Worm (Caenorhabditis elegans) whole organism, L1 larva: ENCODE results near the gene wrt-9.
A peak's percentile ranks its signal among the peaks of the same experiment; 100 is the strongest.

Experiments
- C04F5.9 ChIP-seq: sonication (generic microtip); optimal IDR thresholded peaks from 2 replicates; lab custom pipeline; 2016; ENCODE audit warnings: missing genetic modification characterization, missing compliant biosample characterization
- Y116A8C.19 ChIP-seq: sonication (generic microtip); optimal IDR thresholded peaks from 2 replicates; lab custom pipeline; 2016; ENCODE audit warnings: missing compliant biosample characterization, missing genetic modification characterization, borderline replicate concordance
- aha-1 ChIP-seq: fragments of 150-350 bp; optimal IDR thresholded peaks from 2 replicates; lab custom pipeline; 2014; ENCODE audit warnings: missing biosample characterization, missing genetic modification characterization
- ama-1 ChIP-seq: fragments of 150-350 bp; optimal IDR thresholded peaks from 2 replicates; lab custom pipeline; 2014
- blmp-1 ChIP-seq: fragments of 150-350 bp; optimal IDR thresholded peaks from 2 replicates; lab custom pipeline; 2014; ENCODE audit warnings: missing biosample characterization, missing genetic modification characterization
- ceh-88 ChIP-seq: fragments of 200-800 bp; sonication (Bioruptor generic); IDR thresholded peaks from 2 replicates; pipeline ENCODE4 v1.3.6; 2022; ENCODE audit warnings: missing genetic modification characterization, missing compliant biosample characterization
- ces-1 ChIP-seq: fragments of 150-350 bp; optimal IDR thresholded peaks from 2 replicates; lab custom pipeline; 2014; ENCODE audit warnings: missing biosample characterization, missing genetic modification reagents, missing genetic modification characterization
- dpl-1 ChIP-seq, 3 experiments: fragments of 150-350 bp in 2 of 3; sonication (generic microtip) in 1 of 3; optimal IDR thresholded peaks; 2 replicates each; lab custom pipeline; 2014 to 2017; ENCODE audit warnings: missing biosample characterization in 3 of 3, missing genetic modification characterization in 3 of 3, missing genetic modification reagents in 3 of 3
- egl-27 ChIP-seq, 2 experiments: fragments of 150-350 bp in 1 of 2; sonication (generic microtip); optimal IDR thresholded peaks; 3 replicates each; lab custom pipeline; 2017 to 2018; ENCODE audit warnings: missing biosample characterization in 2 of 2, missing genetic modification characterization in 2 of 2, missing genetic modification reagents in 2 of 2
- ets-5 ChIP-seq: fragments of 200-800 bp; sonication (Bioruptor generic); IDR thresholded peaks from 2 replicates; pipeline ENCODE4 v1.3.6; 2022; ENCODE audit warnings: missing genetic modification characterization, missing compliant biosample characterization
- fkh-10 ChIP-seq: sonication (generic microtip); optimal IDR thresholded peaks from 2 replicates; lab custom pipeline; 2017; ENCODE audit warnings: missing biosample characterization, missing genetic modification reagents, missing genetic modification characterization
- fkh-8 ChIP-seq: sonication (generic microtip); optimal IDR thresholded peaks from 2 replicates; lab custom pipeline; 2016; ENCODE audit warnings: mild to moderate bottlenecking, missing genetic modification characterization, missing compliant biosample characterization
- hlh-17 ChIP-seq: fragments of 200-800 bp; sonication (Bioruptor generic); optimal IDR thresholded peaks from 2 replicates; lab custom pipeline; 2018; ENCODE audit warnings: missing genetic modification characterization, mild to moderate bottlenecking, missing compliant biosample characterization, moderate library complexity, borderline replicate concordance
- lin-14 ChIP-seq: fragments of 200-800 bp; sonication (Bioruptor generic); optimal IDR thresholded peaks from 2 replicates; lab custom pipeline; 2018; ENCODE audit warnings: mild to moderate bottlenecking, missing genetic modification characterization, moderate library complexity, missing compliant biosample characterization
- lin-35 ChIP-seq, 2 experiments: fragments of 150-350 bp; optimal IDR thresholded peaks; 2 replicates each; lab custom pipeline; 2014; ENCODE audit warnings: missing biosample characterization in 2 of 2, missing genetic modification characterization in 2 of 2, missing genetic modification reagents in 2 of 2
- lir-3 ChIP-seq: sonication (generic microtip); optimal IDR thresholded peaks from 2 replicates; lab custom pipeline; 2016; ENCODE audit warnings: mild to moderate bottlenecking, missing genetic modification characterization, moderate library complexity, missing compliant biosample characterization; ENCODE audit not compliant: poor library complexity
- mdl-1 ChIP-seq, 2 experiments: fragments of 150-350 bp; optimal IDR thresholded peaks; 2 replicates each; lab custom pipeline; 2014 to 2017; ENCODE audit warnings: missing biosample characterization in 2 of 2, missing genetic modification characterization in 2 of 2, inconsistent platforms in 1 of 2
- nhr-11 ChIP-seq: fragments of 150-350 bp; optimal IDR thresholded peaks from 2 replicates; lab custom pipeline; 2014; ENCODE audit warnings: missing biosample characterization, missing genetic modification characterization
- nhr-12 ChIP-seq: sonication (generic microtip); optimal IDR thresholded peaks from 2 replicates; lab custom pipeline; 2017; ENCODE audit warnings: missing biosample characterization, missing genetic modification characterization
- nhr-20 ChIP-seq: sonication (generic microtip); optimal IDR thresholded peaks from 2 replicates; lab custom pipeline; 2016; ENCODE audit warnings: mild to moderate bottlenecking, missing genetic modification characterization, missing compliant biosample characterization
- nhr-237 ChIP-seq: fragments of 150-350 bp; optimal IDR thresholded peaks from 2 replicates; lab custom pipeline; 2014; ENCODE audit warnings: missing biosample characterization, missing genetic modification characterization
- nhr-47 ChIP-seq: sonication (generic microtip); optimal IDR thresholded peaks from 2 replicates; lab custom pipeline; 2016; ENCODE audit warnings: mild to moderate bottlenecking, missing genetic modification characterization, moderate library complexity, missing compliant biosample characterization
- nhr-90 ChIP-seq: sonication (generic microtip); optimal IDR thresholded peaks from 2 replicates; lab custom pipeline; 2016; ENCODE audit warnings: mild to moderate bottlenecking, missing genetic modification characterization, missing compliant biosample characterization; ENCODE audit not compliant: poor library complexity
- pag-3 ChIP-seq: sonication (generic microtip); optimal IDR thresholded peaks from 2 replicates; lab custom pipeline; 2017; ENCODE audit warnings: missing genetic modification characterization, mild to moderate bottlenecking, missing compliant biosample characterization, antibody characterized with exemption, borderline replicate concordance; ENCODE audit not compliant: insufficient read depth
- pqm-1 ChIP-seq: sonication (generic microtip); optimal IDR thresholded peaks from 3 replicates; lab custom pipeline; 2017; ENCODE audit warnings: missing biosample characterization, missing genetic modification characterization
- sup-37 ChIP-seq: fragments of 200-800 bp; sonication (Bioruptor generic); optimal IDR thresholded peaks from 2 replicates; lab custom pipeline; 2018; ENCODE audit warnings: mild to moderate bottlenecking, missing genetic modification characterization, missing compliant biosample characterization
- unc-130 ChIP-seq: fragments of 150-350 bp; optimal IDR thresholded peaks from 2 replicates; lab custom pipeline; 2017; ENCODE audit warnings: missing biosample characterization, missing genetic modification characterization, inconsistent platforms
- unc-98 ChIP-seq: fragments of 200-800 bp; sonication (Bioruptor generic); IDR thresholded peaks from 2 replicates; pipeline ENCODE4 v1.3.6; 2022; ENCODE audit warnings: missing genetic modification characterization, missing compliant biosample characterization
- zag-1 ChIP-seq: fragments of 150-350 bp; optimal IDR thresholded peaks from 2 replicates; lab custom pipeline; 2014; ENCODE audit warnings: missing biosample characterization, missing genetic modification characterization
- ztf-11 ChIP-seq, 2 experiments: sonication (generic microtip); optimal IDR thresholded peaks; 2 replicates each; lab custom pipeline; 2016 to 2017; ENCODE audit warnings: missing genetic modification characterization in 2 of 2, missing biosample characterization in 1 of 2, missing compliant biosample characterization in 1 of 2

wrt-9 gene

ce11 chrX:1556917-1557316 lies 19.5 kb upstream of the wrt-9 start:
- no peak for TF ChIP-seq unc-130 (tag; lab: Kevin White, UChicago)
- no peak for TF ChIP-seq ama-1 (lab: Kevin White, UChicago)
- no peak for TF ChIP-seq ets-5 (GFP tag; lab: Robert Waterston, UW)
- no peak for TF ChIP-seq C04F5.9
- no peak for TF ChIP-seq nhr-47 (tag; lab: Kevin White, UChicago)

- no peak for TF ChIP-seq Y116A8C.19
- TF ChIP-seq fkh-8 (tag; lab: Kevin White, UChicago), result no peak
- TF ChIP-seq aha-1, result no peak
- no peak for TF ChIP-seq pag-3
- no peak for TF ChIP-seq dpl-1 (GFP tag; optimal IDR thresholded peaks at IDR 0.05; lab: Kevin White, UChicago)
- TF ChIP-seq lir-3 (tag; lab: Kevin White, UChicago), result no peak
- TF ChIP-seq hlh-17 (GFP tag; lab: Kevin White, UChicago), result no peak
- no peak for TF ChIP-seq ces-1
- no peak for TF ChIP-seq lin-35 (GFP tag; optimal IDR thresholded peaks at IDR 0.05; lab: Kevin White, UChicago)
- no peak for TF ChIP-seq zag-1 (tag; lab: Kevin White, UChicago)
- TF ChIP-seq sup-37 (GFP tag; lab: Kevin White, UChicago), result no peak
Observed at ce11 chrX:1568377-1568776, 8.1 kb upstream of the wrt-9 start, which contains the start of gene H02F09.3. H02F09.3 (plus strand) TSS chrX:1568677.

ce11 chrX:1571949-1572348 lies 4.5 kb upstream of the wrt-9 start, which contains the start of gene H02F09.2:
H02F09.2 (plus strand) TSS chrX:1572249.
- TF ChIP-seq dpl-1 (GFP tag; optimal IDR thresholded peaks at IDR 0.05; lab: Kevin White, UChicago), result no peak

ce11 chrX:1578682-1579081 lies 2.2 kb downstream of the wrt-9 start:
- peak; percentile 99 for TF ChIP-seq blmp-1 (tag; lab: Kevin White, UChicago)
- TF ChIP-seq nhr-20 (tag; lab: Kevin White, UChicago), result no peak

ce11 chrX:1583980-1584379 lies 7.5 kb downstream of the wrt-9 start:
- TF ChIP-seq mdl-1 (tag; optimal IDR thresholded peaks at IDR 0.05; lab: Kevin White, UChicago) (no peak), blmp-1 (tag; lab: Kevin White, UChicago) (peak; percentile 96)

- TF ChIP-seq lin-14 (GFP tag; lab: Kevin White, UChicago), result peak; percentile 2
- peak; percentile 54 for TF ChIP-seq blmp-1 (tag; lab: Kevin White, UChicago)
- TF ChIP-seq pqm-1 (tag; lab: Kevin White, UChicago), result no peak
Observed at ce11 chrX:1587082-1587481, 10.6 kb downstream of the wrt-9 start.

ce11 chrX:1589114-1589902 lies 12.9 kb downstream of the wrt-9 start:
- TF ChIP-seq nhr-11 (no peak), nhr-20 (tag; lab: Kevin White, UChicago) (no peak), egl-27 (tag; optimal IDR thresholded peaks at IDR 0.05; lab: Kevin White, UChicago) (no peak), fkh-10 (GFP tag; lab: Kevin White, UChicago) (no peak), lin-14 (GFP tag; lab: Kevin White, UChicago) (no peak), ceh-88 (GFP tag; lab: Robert Waterston, UW) (no peak), nhr-90 (no peak), nhr-12 (tag; lab: Kevin White, UChicago) (no peak), ets-5 (GFP tag; lab: Robert Waterston, UW) (no peak), unc-130 (tag; lab: Kevin White, UChicago) (no peak), nhr-237 (tag; lab: Kevin White, UChicago) (no peak), ztf-11 (tag; optimal IDR thresholded peaks at IDR 0.05; lab: Kevin White, UChicago) (no peak), unc-98 (GFP tag; lab: Robert Waterston, UW) (no peak), dpl-1 (GFP tag; optimal IDR thresholded peaks at IDR 0.05; lab: Kevin White, UChicago) (no peak)
- TF ChIP-seq, all 84 proteins: peak for 0
